Fruit fly (Drosophila melanogaster): ENCODE results near the gene SrpRbeta.

- no peak for TF ChIP-seq Eip75B (GFP tag; optimal IDR thresholded peaks at IDR 0.05)
- no peak for TF ChIP-seq OdsH (GFP tag; optimal IDR thresholded peaks at IDR 0.05)
- TF ChIP-seq Sox14 (GFP tag; optimal IDR thresholded peaks at IDR 0.05), result no peak
- TF ChIP-seq Ets21C (GFP tag; optimal IDR thresholded peaks at IDR 0.05), result no peak
- TF ChIP-seq Sox15 (GFP tag; optimal IDR thresholded peaks at IDR 0.05), result no peak
- TF ChIP-seq Hr39 (GFP tag; optimal IDR thresholded peaks at IDR 0.05), result no peak
- no peak for TF ChIP-seq ss (GFP tag; optimal IDR thresholded peaks at IDR 0.05)
- no peak for TF ChIP-seq esn (GFP tag; optimal IDR thresholded peaks at IDR 0.05)
- no peak for TF ChIP-seq CG1621 (tag; optimal IDR thresholded peaks at IDR 0.05)
- TF ChIP-seq Lpt (GFP tag; optimal IDR thresholded peaks at IDR 0.05), result no peak
- TF ChIP-seq CG6854 (GFP tag; optimal IDR thresholded peaks at IDR 0.05), result no peak
- TF ChIP-seq fd59A (GFP tag; optimal IDR thresholded peaks at IDR 0.05), result no peak
- no peak for TF ChIP-seq net (GFP tag; optimal IDR thresholded peaks at IDR 0.05)
- TF ChIP-seq CG10631 (GFP tag; optimal IDR thresholded peaks at IDR 0.05), result no peak
Observed at dm6 chr3L:8746519-8746918, 26.5 kb upstream of the SrpRbeta start.

Data from whole organism, prepupa.